Worm (Caenorhabditis elegans): ENCODE data around the gene T13F2.4.
"Not testable (repeated sequence)": the region's sequence is repeated elsewhere in the genome, so short reads cannot be mapped to it uniquely, and the experiment has no call there.

T13F2.4 gene

ce11 chrIV:9756647-9757424 is 32.8 kb upstream of the T13F2.4 start:
- TF ChIP-seq aly-1 (tag; optimal IDR thresholded peaks at IDR 0.05), result no peak
- TF ChIP-seq tra-4 (tag; optimal IDR thresholded peaks at IDR 0.05), result no peak
- no peak for TF ChIP-seq tbx-37 (GFP tag; conservative IDR thresholded peaks at IDR 0.05)
- TF ChIP-seq hnd-1 (tag; optimal IDR thresholded peaks at IDR 0.05), result no peak
- no peak for TF ChIP-seq ceh-13 (GFP tag; optimal IDR thresholded peaks at IDR 0.05)
- TF ChIP-seq hmbx-1 (tag; optimal IDR thresholded peaks at IDR 0.05), result no peak
- no peak for TF ChIP-seq hmg-4 (GFP tag; optimal IDR thresholded peaks at IDR 0.05)
- TF ChIP-seq tbx-11 (GFP tag; IDR thresholded peaks at IDR 0.05), result no peak
- TF ChIP-seq F13C5.2 (tag; optimal IDR thresholded peaks at IDR 0.05), result no peak
- no peak for TF ChIP-seq scrt-1 (GFP tag; IDR thresholded peaks at IDR 0.05)
- TF ChIP-seq sea-1 (GFP tag; conservative IDR thresholded peaks at IDR 0.05), result no peak
- no peak for TF ChIP-seq B0310.2 (tag; optimal IDR thresholded peaks at IDR 0.05)
- no peak for TF ChIP-seq ceh-36 (tag; optimal IDR thresholded peaks at IDR 0.05)

- TF ChIP-seq ama-1 (optimal IDR thresholded peaks at IDR 0.05), result no peak
- no peak for TF ChIP-seq flt-1 (GFP tag; IDR thresholded peaks at IDR 0.05)
- TF ChIP-seq aly-1 (tag; optimal IDR thresholded peaks at IDR 0.05), result no peak
- TF ChIP-seq sea-1 (GFP tag; conservative IDR thresholded peaks at IDR 0.05), result no peak
- TF ChIP-seq hnd-1 (tag; optimal IDR thresholded peaks at IDR 0.05), result no peak
- no peak for TF ChIP-seq ets-7 (tag; optimal IDR thresholded peaks at IDR 0.05)
- TF ChIP-seq tbx-37 (GFP tag; conservative IDR thresholded peaks at IDR 0.05), result no peak
- no peak for TF ChIP-seq F13C5.2 (tag; optimal IDR thresholded peaks at IDR 0.05)
- no peak for TF ChIP-seq ceh-36 (tag; optimal IDR thresholded peaks at IDR 0.05)
- TF ChIP-seq scrt-1 (GFP tag; IDR thresholded peaks at IDR 0.05), result no peak
- no peak for TF ChIP-seq pes-1 (GFP tag; IDR thresholded peaks at IDR 0.05)
- no peak for TF ChIP-seq ceh-13 (GFP tag; optimal IDR thresholded peaks at IDR 0.05)
- TF ChIP-seq hmbx-1 (tag; optimal IDR thresholded peaks at IDR 0.05), result no peak
Observed at ce11 chrIV:9757425-9757740, 32.2 kb upstream of the T13F2.4 start, which contains the start of gene nhr-97. Gene nhr-97 (plus strand): TSS chrIV:9757641.

DNA sequence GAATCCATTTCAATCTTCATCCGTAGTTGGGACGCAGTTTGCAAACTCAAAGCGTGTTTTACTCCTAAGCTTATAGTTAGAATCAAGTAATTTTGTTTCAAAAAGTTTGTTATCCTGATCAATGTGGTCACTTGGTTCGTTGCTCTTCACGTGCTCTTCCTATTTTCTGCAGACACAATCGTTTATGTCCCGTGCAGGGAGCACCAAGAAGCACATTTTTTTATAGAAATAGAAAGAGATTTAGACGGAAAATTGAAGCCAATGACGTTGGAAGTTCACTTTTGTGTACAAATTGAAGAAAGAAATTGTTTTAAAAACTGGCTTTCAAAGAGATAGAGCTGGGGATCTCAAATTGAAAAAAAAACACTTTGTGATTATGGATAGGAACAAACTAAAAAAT is 27.8 kb upstream of the T13F2.4 start:
- no peak for TF ChIP-seq tbx-37 (GFP tag; conservative IDR thresholded peaks at IDR 0.05)
- TF ChIP-seq ceh-13 (GFP tag; optimal IDR thresholded peaks at IDR 0.05), result no peak
- TF ChIP-seq tbx-11 (GFP tag; IDR thresholded peaks at IDR 0.05), result no peak
- TF ChIP-seq hmbx-1 (tag; optimal IDR thresholded peaks at IDR 0.05), result no peak
- TF ChIP-seq pes-1 (GFP tag; IDR thresholded peaks at IDR 0.05), result no peak
- no peak for TF ChIP-seq ceh-36 (tag; optimal IDR thresholded peaks at IDR 0.05)
- TF ChIP-seq scrt-1 (GFP tag; IDR thresholded peaks at IDR 0.05), result no peak
- no peak for TF ChIP-seq B0310.2 (tag; optimal IDR thresholded peaks at IDR 0.05)
- no peak for TF ChIP-seq F13C5.2 (tag; optimal IDR thresholded peaks at IDR 0.05)
- no peak for TF ChIP-seq hnd-1 (tag; optimal IDR thresholded peaks at IDR 0.05)

DNA sequence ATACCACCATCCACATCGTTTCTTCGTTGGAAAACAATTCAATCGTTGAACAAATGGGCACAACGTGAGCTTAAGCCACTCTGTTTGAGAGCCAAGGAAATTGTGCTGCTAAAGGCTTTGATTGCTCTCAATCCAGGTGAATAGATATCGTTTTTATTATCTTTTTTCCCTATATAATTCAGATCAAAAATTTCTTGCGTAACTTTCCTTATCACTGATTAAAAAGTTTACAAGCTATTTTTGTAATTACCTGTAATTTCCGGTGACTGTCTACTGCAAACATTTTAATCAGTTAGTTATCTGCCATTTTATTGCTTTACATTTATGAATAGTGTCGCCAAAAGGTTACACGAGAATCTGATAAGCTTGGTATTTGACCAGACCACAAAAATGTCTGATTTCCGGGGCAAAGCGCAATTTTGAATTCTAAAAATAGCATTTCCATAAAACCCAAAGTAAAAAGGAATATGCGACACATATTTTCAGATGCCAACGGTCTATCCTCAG is 26.9 kb upstream of the T13F2.4 start:
- TF ChIP-seq pes-1 (GFP tag; IDR thresholded peaks at IDR 0.05), result no peak
- no peak for TF ChIP-seq scrt-1 (GFP tag; IDR thresholded peaks at IDR 0.05)
- TF ChIP-seq tbx-37 (GFP tag; conservative IDR thresholded peaks at IDR 0.05), result no peak
- no peak for TF ChIP-seq sea-1 (GFP tag; conservative IDR thresholded peaks at IDR 0.05)
- TF ChIP-seq ama-1 (optimal IDR thresholded peaks at IDR 0.05), result no peak
- no peak for TF ChIP-seq ceh-36 (tag; optimal IDR thresholded peaks at IDR 0.05)
- TF ChIP-seq flt-1 (GFP tag; IDR thresholded peaks at IDR 0.05), result no peak
- TF ChIP-seq tbx-11 (GFP tag; IDR thresholded peaks at IDR 0.05), result no peak
- TF ChIP-seq hmbx-1 (tag; optimal IDR thresholded peaks at IDR 0.05), result no peak
- no peak for TF ChIP-seq F13C5.2 (tag; optimal IDR thresholded peaks at IDR 0.05)

ce11 chrIV:9766250-9766649 is 23.3 kb upstream of the T13F2.4 start, which contains the start of gene ssp-36:
Gene ssp-36 (minus strand): TSS chrIV:9766350.
- TF ChIP-seq tbx-37 (GFP tag; conservative IDR thresholded peaks at IDR 0.05) (no peak), ama-1 (optimal IDR thresholded peaks at IDR 0.05) (no peak), scrt-1 (GFP tag; IDR thresholded peaks at IDR 0.05) (no peak), B0310.2 (tag; optimal IDR thresholded peaks at IDR 0.05) (no peak), F13C5.2 (tag; optimal IDR thresholded peaks at IDR 0.05) (no peak), hmg-4 (GFP tag; optimal IDR thresholded peaks at IDR 0.05) (no peak), tbx-11 (GFP tag; IDR thresholded peaks at IDR 0.05) (no peak), hmbx-1 (tag; optimal IDR thresholded peaks at IDR 0.05) (no peak), ceh-13 (GFP tag; optimal IDR thresholded peaks at IDR 0.05) (no peak), ceh-36 (tag; optimal IDR thresholded peaks at IDR 0.05) (no peak), tra-4 (tag; optimal IDR thresholded peaks at IDR 0.05) (no peak), aly-1 (tag; optimal IDR thresholded peaks at IDR 0.05) (no peak), ets-7 (tag; optimal IDR thresholded peaks at IDR 0.05) (no peak), pes-1 (GFP tag; IDR thresholded peaks at IDR 0.05) (no peak), hnd-1 (tag; optimal IDR thresholded peaks at IDR 0.05) (no peak), flt-1 (GFP tag; IDR thresholded peaks at IDR 0.05) (no peak), sea-1 (GFP tag; conservative IDR thresholded peaks at IDR 0.05) (no peak)

DNA sequence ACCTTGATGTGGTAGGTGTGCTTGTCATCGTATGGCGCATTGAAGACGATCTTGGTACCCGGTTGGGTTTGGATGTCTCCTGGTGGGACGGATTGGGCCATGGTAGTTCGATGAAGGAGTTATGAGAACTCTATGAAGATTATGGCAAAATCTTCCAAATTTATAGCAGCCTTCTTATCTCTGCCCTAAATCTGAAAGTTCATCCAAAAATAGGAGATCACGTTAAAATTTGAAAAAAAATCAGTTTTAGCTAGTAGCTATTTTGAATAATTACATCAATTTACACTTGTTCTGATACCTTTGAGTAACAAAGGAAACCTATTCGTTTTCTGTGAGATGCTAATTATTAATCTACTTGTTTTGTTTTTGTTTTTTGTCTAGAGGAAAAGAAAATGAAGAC is 22.5 kb upstream of the T13F2.4 start, which contains the start of gene msp-79:
msp-79 (minus strand) TSS at position 101 of the 400 bp plus-strand sequence.
- TF ChIP-seq ama-1 (optimal IDR thresholded peaks at IDR 0.05); aly-1 (tag; optimal IDR thresholded peaks at IDR 0.05); scrt-1 (GFP tag; IDR thresholded peaks at IDR 0.05): not testable (repeated sequence)

- not testable (repeated sequence) for TF ChIP-seq scrt-1 (GFP tag; IDR thresholded peaks at IDR 0.05); hnd-1 (tag; optimal IDR thresholded peaks at IDR 0.05); B0310.2 (tag; optimal IDR thresholded peaks at IDR 0.05)
Observed at ce11 chrIV:9769746-9770145, 19.9 kb upstream of the T13F2.4 start, which contains the start of gene msp-78. Gene msp-78 (plus strand): TSS chrIV:9770046.
